Fruit fly (Drosophila melanogaster) whole organism, prepupa: Measurements from ENCODE around the gene Gba1b.

ENCODE experiments used
- Blimp-1 ChIP-seq: fragments of 200-800 bp; sonication (Bioruptor generic); optimal IDR thresholded peaks from 3 replicates; lab custom pipeline; 2017; ENCODE audit warnings: missing biosample characterization, missing genetic modification characterization, mild to moderate bottlenecking, moderate library complexity, missing genetic modification reagents
- CG10669 ChIP-seq: fragments of 200-800 bp; sonication (Bioruptor generic); optimal IDR thresholded peaks from 3 replicates; lab custom pipeline; 2018; ENCODE audit warnings: missing biosample characterization, mild to moderate bottlenecking, missing genetic modification characterization, moderate library complexity
- CG11902 ChIP-seq: fragments of 200-800 bp; sonication (Bioruptor generic); optimal IDR thresholded peaks from 3 replicates; lab custom pipeline; 2016; ENCODE audit warnings: missing biosample characterization, missing genetic modification characterization
- CG15336 ChIP-seq: fragments of 200-800 bp; sonication (Bioruptor generic); IDR thresholded peaks from 2 replicates; pipeline ENCODE4 v1.3.6; 2022; ENCODE audit warnings: missing biosample characterization, missing genetic modification characterization
- CG1621 ChIP-seq: fragments of 200-800 bp; sonication (Bioruptor generic); optimal IDR thresholded peaks from 3 replicates; lab custom pipeline; 2018; ENCODE audit warnings: missing biosample characterization, mild to moderate bottlenecking, missing genetic modification characterization
- CG16779 ChIP-seq: fragments of 200-800 bp; sonication (Bioruptor generic); optimal IDR thresholded peaks from 3 replicates; lab custom pipeline; 2017; ENCODE audit warnings: missing biosample characterization, mild to moderate bottlenecking, missing genetic modification characterization
- CG3032 ChIP-seq: fragments of 200-800 bp; optimal IDR thresholded peaks from 2 replicates; lab custom pipeline; 2019; ENCODE audit warnings: missing biosample characterization, mild to moderate bottlenecking, missing genetic modification characterization, moderate library complexity
- CG32006 ChIP-seq: fragments of 200-800 bp; sonication (Bioruptor generic); optimal IDR thresholded peaks from 3 replicates; lab custom pipeline; 2017; ENCODE audit warnings: missing biosample characterization, mild to moderate bottlenecking, missing genetic modification characterization
- CG4318 ChIP-seq: fragments of 200-800 bp; sonication (Bioruptor generic); optimal IDR thresholded peaks from 3 replicates; lab custom pipeline; 2017; ENCODE audit warnings: missing biosample characterization, mild to moderate bottlenecking, missing genetic modification characterization
- CG6163 ChIP-seq: fragments of 200-800 bp; sonication (Bioruptor generic); IDR thresholded peaks from 3 replicates; pipeline ENCODE4 v1.3.6; 2022; ENCODE audit warnings: missing biosample characterization, missing genetic modification characterization
- CG6792 ChIP-seq: fragments of 200-800 bp; sonication (Bioruptor generic); optimal IDR thresholded peaks from 3 replicates; lab custom pipeline; 2016; ENCODE audit warnings: missing biosample characterization, missing genetic modification characterization
- CG8632 ChIP-seq: fragments of 200-800 bp; sonication (Bioruptor generic); optimal IDR thresholded peaks from 3 replicates; lab custom pipeline; 2016; ENCODE audit warnings: missing biosample characterization, missing genetic modification characterization
- CG9139 ChIP-seq: fragments of 200-800 bp; sonication (Bioruptor generic); optimal IDR thresholded peaks from 3 replicates; lab custom pipeline; 2017; ENCODE audit warnings: missing biosample characterization, mild to moderate bottlenecking, missing genetic modification characterization
- Eip75B ChIP-seq: fragments of 200-800 bp; sonication (Bioruptor generic); optimal IDR thresholded peaks from 3 replicates; lab custom pipeline; 2016; ENCODE audit warnings: missing biosample characterization, missing genetic modification characterization
- Eip78C ChIP-seq: fragments of 200-800 bp; sonication (Bioruptor generic); peaks from one replicate; lab custom pipeline; 2016; ENCODE audit warnings: missing biosample characterization, missing genetic modification characterization
- Hr39 ChIP-seq: fragments of 200-800 bp; sonication (Bioruptor generic); optimal IDR thresholded peaks from 2 replicates; lab custom pipeline; 2016; ENCODE audit warnings: missing biosample characterization, missing genetic modification characterization
- Lpt ChIP-seq: fragments of 200-800 bp; sonication (Bioruptor generic); optimal IDR thresholded peaks from 3 replicates; lab custom pipeline; 2016; ENCODE audit warnings: missing biosample characterization, missing genetic modification characterization
- achi ChIP-seq: fragments of 200-800 bp; sonication (Bioruptor generic); optimal IDR thresholded peaks from 3 replicates; lab custom pipeline; 2016; ENCODE audit warnings: missing biosample characterization, missing genetic modification characterization
- cyc ChIP-seq: fragments of 200-800 bp; sonication (Bioruptor generic); optimal IDR thresholded peaks from 3 replicates; lab custom pipeline; 2016; ENCODE audit warnings: missing biosample characterization, missing genetic modification characterization
- dac ChIP-seq: fragments of 200-800 bp; sonication (Bioruptor generic); optimal IDR thresholded peaks from 2 replicates; lab custom pipeline; 2017; ENCODE audit warnings: missing biosample characterization, mild to moderate bottlenecking, missing genetic modification characterization
- eg ChIP-seq: fragments of 200-800 bp; sonication (Bioruptor generic); IDR thresholded peaks from 3 replicates; pipeline ENCODE4 v1.3.6; 2022; ENCODE audit warnings: missing biosample characterization, missing genetic modification characterization
- esn ChIP-seq: fragments of 200-800 bp; sonication (Bioruptor generic); optimal IDR thresholded peaks from 2 replicates; lab custom pipeline; 2016; ENCODE audit warnings: missing biosample characterization, mild to moderate bottlenecking, missing genetic modification characterization, moderate library complexity
- lz ChIP-seq: fragments of 200-800 bp; sonication (Bioruptor generic); optimal IDR thresholded peaks from 3 replicates; lab custom pipeline; 2016; ENCODE audit warnings: missing biosample characterization, missing genetic modification characterization
- salr ChIP-seq, 2 experiments: fragments of 200-800 bp; sonication (Bioruptor generic); optimal IDR thresholded peaks; 3 replicates each; lab custom pipeline; 2016 to 2018; ENCODE audit warnings: missing biosample characterization in 2 of 2, missing genetic modification characterization in 2 of 2, mild to moderate bottlenecking in 1 of 2
- spab ChIP-seq: fragments of 200-800 bp; sonication (Bioruptor generic); optimal IDR thresholded peaks from 2 replicates; lab custom pipeline; 2017; ENCODE audit warnings: missing biosample characterization, mild to moderate bottlenecking, missing genetic modification characterization, missing genetic modification reagents
- ss ChIP-seq, 2 experiments: fragments of 200-800 bp; sonication (Bioruptor generic); optimal IDR thresholded peaks; 2 replicates in 1 of 2; 3 replicates in 1 of 2; lab custom pipeline; 2017 to 2018; ENCODE audit warnings: mild to moderate bottlenecking in 2 of 2, missing biosample characterization in 2 of 2, missing genetic modification characterization in 2 of 2, moderate library complexity in 1 of 2
- svp ChIP-seq: fragments of 200-800 bp; sonication (Bioruptor generic); peaks from one replicate; lab custom pipeline; 2016; ENCODE audit warnings: missing biosample characterization, missing genetic modification characterization
- vri ChIP-seq: fragments of 200-800 bp; sonication (Bioruptor generic); optimal IDR thresholded peaks from 3 replicates; lab custom pipeline; 2016; ENCODE audit warnings: missing biosample characterization, mild to moderate bottlenecking, missing genetic modification characterization

The Gba1b gene

DNA sequence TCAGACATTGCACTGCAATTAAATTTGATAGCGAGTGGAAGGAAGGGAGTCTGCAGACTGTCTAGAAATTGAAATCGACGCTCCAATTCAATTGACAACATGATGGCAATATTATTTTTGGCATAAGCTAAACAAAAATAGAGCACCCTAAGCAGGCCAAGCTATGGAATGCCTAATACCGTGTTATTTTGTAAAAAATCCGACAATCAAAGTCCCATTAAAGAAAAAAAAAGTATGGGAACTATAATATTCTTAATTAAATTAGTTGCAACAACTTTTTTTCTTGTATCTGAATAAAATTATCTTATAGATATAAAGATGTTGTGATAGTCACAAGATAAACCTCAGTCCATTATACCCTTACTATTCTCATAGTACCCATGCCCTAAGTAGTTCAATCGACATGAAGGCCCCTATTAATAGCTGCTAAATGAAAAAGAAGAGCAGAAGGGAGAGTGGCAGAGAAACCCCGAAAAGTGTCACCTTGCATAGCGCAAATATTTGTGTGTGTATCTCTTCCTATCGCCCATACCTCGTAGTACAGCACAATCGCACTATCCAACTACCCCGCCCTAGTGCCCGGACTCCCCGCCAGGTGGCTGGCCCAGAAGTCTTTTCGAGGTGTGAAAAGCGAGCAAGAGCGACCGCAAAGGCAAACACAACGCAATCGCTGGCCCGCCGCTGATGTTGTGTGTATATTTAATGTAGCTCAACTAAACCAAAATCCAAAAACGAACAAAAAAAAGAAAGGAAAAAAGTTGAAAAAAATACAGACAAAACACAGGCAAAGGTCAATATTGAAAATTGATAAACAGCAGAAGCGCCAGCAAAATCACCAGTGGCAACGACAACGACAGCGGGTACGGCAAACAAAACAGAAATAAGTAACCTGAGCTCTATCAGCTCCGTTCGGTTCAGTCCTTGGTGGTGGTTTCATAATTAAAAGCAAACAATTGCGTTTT is 47.0 kb upstream of the Gba1b start (continued):
- TF ChIP-seq CG6163 (GFP tag; lab: Robert Waterston, UW): peak; percentile 35; the same call in 1 of the 3 replicates
- peak; percentile 70 for TF ChIP-seq vri (GFP tag; lab: Kevin White, UChicago)

DNA sequence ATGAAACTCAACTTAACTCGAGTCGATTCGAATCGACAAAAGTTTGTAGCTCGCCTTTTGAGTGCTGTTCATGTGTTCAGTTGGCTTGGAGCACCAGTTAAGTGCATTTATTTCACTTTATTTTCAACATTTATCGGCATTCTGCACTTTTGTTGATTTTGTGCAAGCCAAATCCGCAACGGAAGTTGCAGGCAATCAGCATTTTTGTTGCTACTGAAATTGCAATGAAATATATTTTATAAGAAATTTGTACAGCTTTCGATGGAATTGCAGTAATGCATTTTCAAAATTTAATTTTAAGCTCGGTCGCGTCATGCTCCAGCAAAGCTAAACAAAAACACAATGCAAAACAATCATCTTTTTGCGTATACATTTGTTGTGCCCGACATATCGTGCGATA is 45.7 kb upstream of the Gba1b start:
- TF ChIP-seq CG6792 (GFP tag; lab: Kevin White, UChicago) (no peak), Lpt (no peak), spab (GFP tag; lab: Kevin White, UChicago) (no peak), CG9139 (no peak), CG1621 (tag; lab: Kevin White, UChicago) (no peak), CG32006 (GFP tag; lab: Kevin White, UChicago) (no peak), Blimp-1 (GFP tag; lab: Kevin White, UChicago) (no peak), CG4318 (GFP tag; lab: Kevin White, UChicago) (no peak), CG10669 (no peak), svp (GFP tag; lab: Kevin White, UChicago) (no peak), salr (GFP tag; optimal IDR thresholded peaks at IDR 0.05; lab: Kevin White, UChicago) (no peak), CG3032 (tag; lab: Kevin White, UChicago) (no peak), eg (GFP tag; lab: Robert Waterston, UW) (no peak), CG8632 (GFP tag; lab: Kevin White, UChicago) (no peak), esn (GFP tag; lab: Kevin White, UChicago) (no peak), cyc (GFP tag; lab: Kevin White, UChicago) (no peak), CG11902 (GFP tag; lab: Kevin White, UChicago) (no peak), CG6163 (GFP tag; lab: Robert Waterston, UW) (no peak), achi (no peak)

DNA sequence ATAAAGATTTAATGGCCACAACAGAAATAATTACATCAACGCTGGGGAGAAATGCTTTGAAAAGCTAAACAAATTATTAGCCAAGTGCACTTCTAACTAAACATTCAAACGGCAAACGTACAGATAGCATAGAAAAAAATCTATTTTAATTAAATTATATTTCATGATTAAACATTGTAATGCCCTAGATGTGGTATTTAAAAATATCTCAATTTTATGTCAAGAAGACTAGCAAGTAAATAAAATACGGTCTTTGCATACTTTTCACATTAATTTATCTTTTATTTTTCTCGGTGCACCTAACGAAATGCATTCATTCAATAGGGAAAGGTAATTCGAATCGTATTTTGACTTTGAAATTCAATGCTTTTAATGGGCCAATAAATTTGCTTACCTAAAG is 45.0 kb upstream of the Gba1b start:
- TF ChIP-seq CG10669: no peak
- TF ChIP-seq dac (GFP tag; lab: Kevin White, UChicago): no peak
- 0 out of 2 replicates have a peak, but pooled peaks have one; percentile 12 for TF ChIP-seq CG15336
- peak; percentile 13 for TF ChIP-seq CG32006 (GFP tag; lab: Kevin White, UChicago)

DNA sequence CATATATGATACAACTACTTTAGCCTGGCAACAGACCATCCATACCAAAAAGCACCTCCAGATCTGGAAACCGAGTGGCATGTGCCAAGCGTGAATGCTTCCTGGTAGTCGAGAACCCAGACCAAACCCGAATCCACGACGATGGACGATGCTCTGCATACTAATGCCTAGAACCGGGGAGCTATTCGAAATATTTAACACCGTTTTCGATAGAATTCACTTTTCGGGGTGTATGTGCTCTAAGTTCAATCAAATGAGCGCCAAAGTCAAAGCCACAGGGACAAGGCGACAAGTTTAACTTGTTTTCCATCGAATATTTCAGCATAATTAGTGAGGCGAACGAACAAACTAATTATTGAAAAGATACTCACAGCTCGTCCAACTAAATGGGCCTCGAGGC is 41.8 kb upstream of the Gba1b start:
- TF ChIP-seq Eip78C: peak; percentile 26
- no peak for TF ChIP-seq ss (GFP tag; optimal IDR thresholded peaks at IDR 0.05; lab: Kevin White, UChicago)

DNA sequence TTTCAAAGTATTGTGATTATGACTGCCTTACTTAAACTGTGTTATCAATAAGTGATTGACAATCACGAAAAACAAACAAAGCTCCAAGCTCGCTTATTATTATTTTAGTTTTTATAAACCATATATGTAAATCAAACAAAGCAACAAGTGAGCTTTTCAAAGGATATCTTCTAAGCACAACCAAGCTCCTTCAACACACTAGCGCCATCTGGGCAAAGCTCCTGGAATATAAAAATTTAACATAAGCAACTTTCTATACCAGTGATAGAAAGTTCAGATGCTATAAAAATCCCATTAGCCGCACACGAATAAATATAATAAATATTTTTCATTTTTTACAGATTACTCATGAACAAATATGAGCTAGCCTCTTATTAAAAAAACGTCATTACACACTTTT is 40.2 kb upstream of the Gba1b start:
- TF ChIP-seq Eip78C: peak; percentile 38
- no peak for TF ChIP-seq CG16779 (tag; lab: Kevin White, UChicago)

DNA sequence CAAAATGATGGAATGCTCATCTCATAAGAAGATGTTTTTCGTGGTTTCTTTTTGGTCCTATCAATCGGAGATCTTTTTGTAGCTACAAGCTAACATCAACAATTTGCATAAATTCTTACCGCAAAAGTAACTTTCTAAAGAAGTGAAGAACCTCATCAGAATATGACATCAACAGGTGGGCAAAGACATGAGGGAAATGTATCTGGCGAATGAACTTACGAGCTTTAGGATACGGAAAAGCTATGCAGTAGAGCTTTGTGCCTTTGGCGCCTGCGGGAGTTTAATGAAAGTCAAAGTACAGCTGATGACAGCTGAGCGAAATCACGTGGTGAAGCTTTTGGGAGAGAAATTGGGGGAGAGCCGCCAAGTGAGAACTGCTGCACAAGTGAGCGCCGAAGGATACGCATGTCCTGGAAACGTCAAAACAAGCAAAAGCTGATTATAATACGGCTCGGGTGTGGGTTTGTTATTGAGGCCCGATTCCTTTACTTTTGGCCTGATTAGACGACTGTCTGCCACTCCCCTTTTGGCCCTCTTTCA is 37.9 kb upstream of the Gba1b start:
- TF ChIP-seq Eip75B (GFP tag; lab: Kevin White, UChicago) (no peak), CG6163 (GFP tag; lab: Robert Waterston, UW) (no peak), lz (GFP tag; lab: Kevin White, UChicago) (no peak), Eip78C (peak; percentile 38), Hr39 (GFP tag; lab: Kevin White, UChicago) (no peak)
